Fruit fly (Drosophila melanogaster) whole organism, embryonic: ENCODE measurements around the gene Dtg.
A peak's percentile ranks its signal among the peaks of the same experiment; 100 is the strongest.

Source experiments
- Ada2b ChIP-seq: fragments of 200-800 bp; sonication (Bioruptor generic); IDR thresholded peaks from 2 replicates; pipeline ENCODE4 v1.3.6; 2022; ENCODE audit warnings: missing biosample characterization, missing genetic modification characterization
- Atf6 ChIP-seq: fragments of 200-800 bp; sonication (Bioruptor generic); IDR thresholded peaks from 2 replicates; pipeline ENCODE4 v1.3.6; 2022; ENCODE audit warnings: missing biosample characterization, missing genetic modification characterization
- C15 ChIP-seq: fragments of 200-800 bp; sonication (Bioruptor generic); IDR thresholded peaks from 3 replicates; pipeline ENCODE4 v1.3.6; 2022; ENCODE audit warnings: missing biosample characterization, missing genetic modification characterization
- CG10209 ChIP-seq: fragments of 200-800 bp; sonication (Bioruptor generic); optimal IDR thresholded peaks from 3 replicates; lab custom pipeline; 2017; ENCODE audit warnings: missing biosample characterization, mild to moderate bottlenecking, missing genetic modification characterization, missing genetic modification reagents
- CG10462 ChIP-seq: fragments of 200-800 bp; sonication (Bioruptor generic); optimal IDR thresholded peaks from 2 replicates; lab custom pipeline; 2016; ENCODE audit warnings: missing biosample characterization, missing genetic modification characterization
- CG10979 ChIP-seq: fragments of 200-800 bp; sonication (Bioruptor generic); optimal IDR thresholded peaks from 2 replicates; lab custom pipeline; 2018; ENCODE audit warnings: missing biosample characterization, mild to moderate bottlenecking, missing genetic modification characterization, moderate library complexity
- CG11085 ChIP-seq: fragments of 200-800 bp; sonication (Bioruptor generic); IDR thresholded peaks from 2 replicates; pipeline ENCODE4 v1.3.6; 2022; ENCODE audit warnings: missing biosample characterization, missing genetic modification characterization
- CG12391 ChIP-seq: fragments of 200-800 bp; sonication (Bioruptor generic); optimal IDR thresholded peaks from 3 replicates; lab custom pipeline; 2018; ENCODE audit warnings: missing biosample characterization, mild to moderate bottlenecking, missing genetic modification characterization, moderate library complexity
- CG12769 ChIP-seq: fragments of 200-800 bp; sonication (Bioruptor generic); optimal IDR thresholded peaks from 2 replicates; lab custom pipeline; 2019; ENCODE audit warnings: missing biosample characterization, mild to moderate bottlenecking, missing genetic modification characterization, moderate library complexity
- CG15514 ChIP-seq: fragments of 200-800 bp; sonication (Bioruptor generic); optimal IDR thresholded peaks from 3 replicates; lab custom pipeline; 2017; ENCODE audit warnings: missing biosample characterization, missing genetic modification characterization, mild to moderate bottlenecking, moderate library complexity, missing genetic modification reagents
- CG16863 ChIP-seq: fragments of 200-800 bp; sonication (Bioruptor generic); optimal IDR thresholded peaks from 3 replicates; lab custom pipeline; 2016; ENCODE audit warnings: missing biosample characterization, missing genetic modification characterization
- CG17912 ChIP-seq: fragments of 200-800 bp; sonication (Bioruptor generic); optimal IDR thresholded peaks from 2 replicates; lab custom pipeline; 2018; ENCODE audit warnings: missing biosample characterization, mild to moderate bottlenecking, missing genetic modification characterization
- CG18011 ChIP-seq: fragments of 200-800 bp; sonication (Bioruptor generic); optimal IDR thresholded peaks from 2 replicates; lab custom pipeline; 2017; ENCODE audit warnings: missing biosample characterization, missing genetic modification characterization, mild to moderate bottlenecking, moderate library complexity, missing genotype
- CG30020 ChIP-seq: fragments of 200-800 bp; optimal IDR thresholded peaks from 2 replicates; lab custom pipeline; 2019; ENCODE audit warnings: missing biosample characterization, mild to moderate bottlenecking, missing genetic modification characterization, moderate library complexity
- CG3065 ChIP-seq: fragments of 200-800 bp; sonication (Bioruptor generic); optimal IDR thresholded peaks from 2 replicates; lab custom pipeline; 2016; ENCODE audit warnings: missing biosample characterization, missing genetic modification characterization
- CG31224 ChIP-seq: fragments of 200-800 bp; sonication (Bioruptor generic); IDR thresholded peaks from 2 replicates; pipeline ENCODE4 v1.3.6; 2022; ENCODE audit warnings: missing biosample characterization, missing genetic modification characterization
- CG31388 ChIP-seq: fragments of 200-800 bp; sonication (Bioruptor generic); optimal IDR thresholded peaks from 2 replicates; lab custom pipeline; 2016; ENCODE audit warnings: missing biosample characterization, missing genetic modification characterization
- CG34224 ChIP-seq: fragments of 200-800 bp; sonication (Bioruptor generic); IDR thresholded peaks from 3 replicates; pipeline ENCODE4 v1.3.6; 2022; ENCODE audit warnings: missing biosample characterization, missing genetic modification characterization; ENCODE audit not compliant: partially characterized antibody
- CG34422 ChIP-seq: fragments of 200-800 bp; sonication (Bioruptor generic); IDR thresholded peaks from 3 replicates; pipeline ENCODE4 v1.3.6; 2022; ENCODE audit warnings: missing biosample characterization, missing genetic modification characterization
- CG6765 ChIP-seq: fragments of 200-800 bp; sonication (Bioruptor generic); optimal IDR thresholded peaks from 3 replicates; lab custom pipeline; 2017; ENCODE audit warnings: missing biosample characterization, mild to moderate bottlenecking, missing genetic modification characterization
- CG7745 ChIP-seq: fragments of 200-800 bp; sonication (Bioruptor generic); optimal IDR thresholded peaks from 2 replicates; lab custom pipeline; 2018; ENCODE audit warnings: missing biosample characterization, mild to moderate bottlenecking, missing genetic modification characterization, moderate library complexity
- CG8944 ChIP-seq: fragments of 200-800 bp; sonication (Bioruptor generic); optimal IDR thresholded peaks from 3 replicates; lab custom pipeline; 2016; ENCODE audit warnings: missing biosample characterization, missing genetic modification characterization
- CG9817 ChIP-seq: fragments of 200-800 bp; sonication (Bioruptor generic); optimal IDR thresholded peaks from 2 replicates; lab custom pipeline; 2018; ENCODE audit warnings: missing biosample characterization, mild to moderate bottlenecking, missing genetic modification characterization, moderate library complexity
- D19A ChIP-seq: fragments of 200-800 bp; optimal IDR thresholded peaks from 3 replicates; lab custom pipeline; 2019; ENCODE audit warnings: missing biosample characterization, mild to moderate bottlenecking, missing genetic modification characterization, moderate library complexity
- Doc2 ChIP-seq: fragments of 200-800 bp; sonication (Bioruptor generic); IDR thresholded peaks from 2 replicates; pipeline ENCODE4 v1.3.6; 2022; ENCODE audit warnings: missing biosample characterization, missing genetic modification characterization
- Doc3 ChIP-seq: fragments of 200-800 bp; sonication (Bioruptor generic); IDR thresholded peaks from 3 replicates; pipeline ENCODE4 v1.3.6; 2022; ENCODE audit warnings: missing biosample characterization, missing genetic modification characterization; ENCODE audit not compliant: partially characterized antibody
- Drgx ChIP-seq: fragments of 200-800 bp; sonication (Bioruptor generic); IDR thresholded peaks from 2 replicates; pipeline ENCODE4 v1.3.6; 2022; ENCODE audit warnings: missing biosample characterization, missing genetic modification characterization
- Eip74EF ChIP-seq, 2 experiments: fragments of 200-800 bp in 1 of 2; fragments of >200 bp in 1 of 2; sonication (Bioruptor generic) in 1 of 2; optimal IDR thresholded peaks; 2 replicates each; lab custom pipeline; 2017 to 2019; ENCODE audit warnings: missing biosample characterization in 2 of 2, missing genetic modification characterization in 2 of 2, mild to moderate bottlenecking in 1 of 2, moderate library complexity in 1 of 2
- HmgD ChIP-seq: fragments of 200-800 bp; sonication (Bioruptor generic); optimal IDR thresholded peaks from 3 replicates; lab custom pipeline; 2016; ENCODE audit warnings: missing biosample characterization, missing genetic modification characterization
- Lhr ChIP-seq: fragments of 200-800 bp; sonication (Bioruptor generic); optimal IDR thresholded peaks from 3 replicates; lab custom pipeline; 2017; ENCODE audit warnings: mild to moderate bottlenecking, missing biosample characterization, missing genetic modification reagents, missing genetic modification characterization
- Mrtf ChIP-seq: fragments of 200-800 bp; sonication (Bioruptor generic); IDR thresholded peaks from 3 replicates; pipeline ENCODE4 v1.3.6; 2022; ENCODE audit warnings: missing biosample characterization, missing genetic modification characterization
- Oli ChIP-seq: fragments of 200-800 bp; sonication (Bioruptor generic); optimal IDR thresholded peaks from 2 replicates; lab custom pipeline; 2018; ENCODE audit warnings: missing biosample characterization, mild to moderate bottlenecking, missing genetic modification characterization, moderate library complexity
- Optix ChIP-seq: fragments of 200-800 bp; sonication (Bioruptor generic); IDR thresholded peaks from 3 replicates; pipeline ENCODE4 v1.3.6; 2022; ENCODE audit warnings: missing biosample characterization, missing genetic modification characterization
- Pdp1 ChIP-seq, 2 experiments: fragments of 200-800 bp; sonication (Bioruptor generic); optimal IDR thresholded peaks; 3 replicates each; lab custom pipeline; 2016; ENCODE audit warnings: missing biosample characterization in 2 of 2, missing genetic modification characterization in 2 of 2, mild to moderate bottlenecking in 1 of 2, moderate library complexity in 1 of 2
- Poxn ChIP-seq: fragments of 200-800 bp; sonication (Bioruptor generic); IDR thresholded peaks from 2 replicates; pipeline ENCODE4 v1.3.6; 2022; ENCODE audit warnings: missing biosample characterization, missing genetic modification characterization
- Scr ChIP-seq: fragments of 200-800 bp; sonication (Bioruptor generic); IDR thresholded peaks from 2 replicates; pipeline ENCODE4 v1.3.6; 2022; ENCODE audit warnings: missing biosample characterization, missing genetic modification characterization; ENCODE audit not compliant: partially characterized antibody
- YL-1 ChIP-seq: fragments of 200-800 bp; sonication (Bioruptor generic); optimal IDR thresholded peaks from 3 replicates; lab custom pipeline; 2017; ENCODE audit warnings: missing biosample characterization, mild to moderate bottlenecking, missing genetic modification characterization
- amos ChIP-seq: fragments of 200-800 bp; sonication (Bioruptor generic); IDR thresholded peaks from 2 replicates; pipeline ENCODE4 v1.3.6; 2022; ENCODE audit warnings: missing biosample characterization, missing genetic modification characterization; ENCODE audit not compliant: partially characterized antibody
- aop ChIP-seq: fragments of 200-800 bp; sonication (Bioruptor generic); IDR thresholded peaks from 2 replicates; pipeline ENCODE4 v1.3.6; 2022; ENCODE audit warnings: missing biosample characterization, missing genetic modification characterization
- chinmo ChIP-seq: fragments of 200-800 bp; sonication (Bioruptor generic); IDR thresholded peaks from 4 replicates; pipeline ENCODE4 v1.3.6; 2022; ENCODE audit warnings: missing biosample characterization, missing genetic modification characterization; ENCODE audit not compliant: partially characterized antibody
- da ChIP-seq: fragments of 200-800 bp; sonication (Bioruptor generic); optimal IDR thresholded peaks from 2 replicates; lab custom pipeline; 2016; ENCODE audit warnings: missing biosample characterization, missing genetic modification characterization
- danr ChIP-seq: fragments of 200-800 bp; sonication (Bioruptor generic); IDR thresholded peaks from 2 replicates; pipeline ENCODE4 v1.3.6; 2022; ENCODE audit warnings: missing biosample characterization, missing genetic modification characterization
- dati ChIP-seq: fragments of 200-800 bp; sonication (Bioruptor generic); IDR thresholded peaks from 2 replicates; pipeline ENCODE4 v1.3.6; 2022; ENCODE audit warnings: missing biosample characterization, missing genetic modification characterization
- fd3F ChIP-seq: fragments of 200-800 bp; sonication (Bioruptor generic); optimal IDR thresholded peaks from 2 replicates; lab custom pipeline; 2018; ENCODE audit warnings: missing biosample characterization, mild to moderate bottlenecking, missing genetic modification characterization, moderate library complexity
- ken ChIP-seq: fragments of 200-800 bp; sonication (Bioruptor generic); IDR thresholded peaks from 3 replicates; pipeline ENCODE4 v1.3.6; 2022; ENCODE audit warnings: missing biosample characterization, missing genetic modification characterization
- pum ChIP-seq: fragments of 200-800 bp; sonication (Bioruptor generic); optimal IDR thresholded peaks from 2 replicates; lab custom pipeline; 2016; ENCODE audit warnings: missing biosample characterization, missing genetic modification characterization
- row ChIP-seq: fragments of 200-800 bp; sonication (Bioruptor generic); IDR thresholded peaks from 3 replicates; pipeline ENCODE4 v1.3.6; 2022; ENCODE audit warnings: missing biosample characterization, missing genetic modification characterization
- schlank ChIP-seq: fragments of 200-800 bp; sonication (Bioruptor generic); optimal IDR thresholded peaks from 2 replicates; lab custom pipeline; 2018; ENCODE audit warnings: missing biosample characterization, mild to moderate bottlenecking, missing genetic modification characterization
- sug ChIP-seq: fragments of 200-800 bp; optimal IDR thresholded peaks from 2 replicates; lab custom pipeline; 2019; ENCODE audit warnings: missing biosample characterization, mild to moderate bottlenecking, missing genetic modification characterization, moderate library complexity
- trem ChIP-seq: fragments of 200-800 bp; optimal IDR thresholded peaks from 3 replicates; lab custom pipeline; 2019; ENCODE audit warnings: missing biosample characterization, mild to moderate bottlenecking, missing genetic modification characterization, moderate library complexity
- zen2 ChIP-seq: fragments of 200-800 bp; sonication (Bioruptor generic); IDR thresholded peaks from 3 replicates; pipeline ENCODE4 v1.3.6; 2022; ENCODE audit warnings: missing biosample characterization, missing genetic modification characterization; ENCODE audit not compliant: partially characterized antibody

The Dtg gene

dm6 chr3R:12650537-12650936 is 2.7 kb downstream of the Dtg start (continued):
- no peak for TF ChIP-seq Eip74EF (GFP tag; optimal IDR thresholded peaks at IDR 0.05; lab: Kevin White, UChicago)
- peak; percentile 71 for TF ChIP-seq amos (GFP tag; lab: Robert Waterston, UW)
- TF ChIP-seq fd3F (GFP tag; lab: Kevin White, UChicago), result no peak
- TF ChIP-seq Scr (GFP tag; lab: Robert Waterston, UW), result peak; percentile 16; the same call in 1 of the 2 replicates
- TF ChIP-seq sug (tag; lab: Kevin White, UChicago), result no peak
- no peak for TF ChIP-seq da (GFP tag; lab: Kevin White, UChicago)
- no peak for TF ChIP-seq CG12391
- TF ChIP-seq CG10209 (GFP tag; lab: Kevin White, UChicago), result no peak
- peak; percentile 8 for TF ChIP-seq Lhr (GFP tag; lab: Kevin White, UChicago)
- TF ChIP-seq CG15514, result no peak
- no peak for TF ChIP-seq danr (GFP tag; lab: Robert Waterston, UW)
- no peak for TF ChIP-seq CG34224 (GFP tag; lab: Robert Waterston, UW)
- no peak for TF ChIP-seq schlank
- no peak for TF ChIP-seq zen2
- TF ChIP-seq CG7745 (tag; lab: Kevin White, UChicago), result no peak
- no peak for TF ChIP-seq Mrtf
- no peak for TF ChIP-seq CG31388 (GFP tag; lab: Kevin White, UChicago)
- no peak for TF ChIP-seq Poxn (GFP tag; lab: Robert Waterston, UW)
- no peak for TF ChIP-seq CG30020 (tag; lab: Kevin White, UChicago)
- no peak for TF ChIP-seq Drgx (GFP tag; lab: Robert Waterston, UW)
- TF ChIP-seq Doc3 (GFP tag; lab: Robert Waterston, UW), result no peak
- no peak for TF ChIP-seq CG8944 (GFP tag; lab: Kevin White, UChicago)
- no peak for TF ChIP-seq CG3065 (GFP tag; lab: Kevin White, UChicago)
- TF ChIP-seq Optix (GFP tag; lab: Robert Waterston, UW), result no peak
- TF ChIP-seq Oli (tag; lab: Kevin White, UChicago), result no peak
- no peak for TF ChIP-seq CG31224 (GFP tag; lab: Robert Waterston, UW)
- no peak for TF ChIP-seq pum (GFP tag; lab: Kevin White, UChicago)
- TF ChIP-seq D19A (tag; lab: Kevin White, UChicago), result no peak
- TF ChIP-seq CG9817 (tag; lab: Kevin White, UChicago), result no peak
- TF ChIP-seq dati (GFP tag; lab: Robert Waterston, UW), result no peak
- TF ChIP-seq HmgD, result peak; percentile 24
- no peak for TF ChIP-seq CG11085 (GFP tag; lab: Robert Waterston, UW)
- TF ChIP-seq trem, result peak; percentile 30
- TF ChIP-seq aop (GFP tag; lab: Robert Waterston, UW), result no peak
- no peak for TF ChIP-seq CG10462 (GFP tag; lab: Kevin White, UChicago)
- no peak for TF ChIP-seq Ada2b (GFP tag; lab: Robert Waterston, UW)
- no peak for TF ChIP-seq CG10979 (tag; lab: Kevin White, UChicago)
- TF ChIP-seq Atf6, result no peak
- TF ChIP-seq row (GFP tag; lab: Robert Waterston, UW), result no peak
- no peak for TF ChIP-seq CG6765
- TF ChIP-seq CG16863 (GFP tag; lab: Kevin White, UChicago), result no peak
- TF ChIP-seq C15 (GFP tag; lab: Robert Waterston, UW), result no peak
- TF ChIP-seq CG18011 (GFP tag; lab: Kevin White, UChicago), result no peak
- TF ChIP-seq Doc2 (GFP tag; lab: Robert Waterston, UW), result no peak
- no peak for TF ChIP-seq ken
- TF ChIP-seq Pdp1 (GFP tag; optimal IDR thresholded peaks at IDR 0.05; lab: Kevin White, UChicago), result peak in 1 of 2 experiments; percentile 13
- no peak for TF ChIP-seq YL-1 (GFP tag; lab: Kevin White, UChicago)
- no peak for TF ChIP-seq CG34422 (GFP tag; lab: Robert Waterston, UW)
- TF ChIP-seq CG17912 (GFP tag; lab: Kevin White, UChicago), result no peak
- no peak for TF ChIP-seq CG12769 (tag; lab: Kevin White, UChicago)
- TF ChIP-seq chinmo (GFP tag; lab: Robert Waterston, UW), result no peak
